Fruit fly (Drosophila melanogaster): Measurements from ENCODE around the gene CG12081.

The CG12081 gene

dm6 chrX:8571936-8572335 lies 16.7 kb upstream of the CG12081 start:
- TF ChIP-seq CG34406 (GFP tag; optimal IDR thresholded peaks at IDR 0.05) (no peak), acj6 (GFP tag; optimal IDR thresholded peaks at IDR 0.05) (no peak), CG3919 (GFP tag; optimal IDR thresholded peaks at IDR 0.05) (no peak), Smox (GFP tag; optimal IDR thresholded peaks at IDR 0.05) (no peak), CG11294 (GFP tag; IDR thresholded peaks at IDR 0.05) (no peak), CG8319 (GFP tag; optimal IDR thresholded peaks at IDR 0.05) (no peak), CG32006 (GFP tag; optimal IDR thresholded peaks at IDR 0.05) (no peak), CG11902 (GFP tag; optimal IDR thresholded peaks at IDR 0.05) (no peak), Sox102F (GFP tag; optimal IDR thresholded peaks at IDR 0.05) (no peak), CG4318 (GFP tag; optimal IDR thresholded peaks at IDR 0.05) (no peak), CG8632 (GFP tag; optimal IDR thresholded peaks at IDR 0.05) (no peak), CG6854 (GFP tag; optimal IDR thresholded peaks at IDR 0.05) (no peak), Hr38 (GFP tag; optimal IDR thresholded peaks at IDR 0.05) (no peak), fkh (GFP tag; optimal IDR thresholded peaks at IDR 0.05) (no peak), cyc (GFP tag; optimal IDR thresholded peaks at IDR 0.05) (no peak), CG9139 (GFP tag; optimal IDR thresholded peaks at IDR 0.05) (no peak), CG6792 (GFP tag; optimal IDR thresholded peaks at IDR 0.05) (no peak)

dm6 chrX:8572939-8573594 lies 15.5 kb upstream of the CG12081 start, which contains the start of gene spirit:
Gene spirit, minus strand, starts transcription at chrX:8573593.
- TF ChIP-seq acj6 (GFP tag; optimal IDR thresholded peaks at IDR 0.05) (no peak), CG6276 (GFP tag; optimal IDR thresholded peaks at IDR 0.05) (peak; percentile 3), CG8632 (GFP tag; optimal IDR thresholded peaks at IDR 0.05) (no peak), CG31627 (GFP tag; optimal IDR thresholded peaks at IDR 0.05) (peak; percentile 20), esn (GFP tag; optimal IDR thresholded peaks at IDR 0.05) (peak; percentile 42), Lpt (GFP tag; optimal IDR thresholded peaks at IDR 0.05) (no peak), OdsH (GFP tag; optimal IDR thresholded peaks at IDR 0.05) (peak; percentile 34), CG10631 (GFP tag; optimal IDR thresholded peaks at IDR 0.05) (peak; percentile 17), Hr39 (GFP tag; optimal IDR thresholded peaks at IDR 0.05) (peak; percentile 47), vri (GFP tag; optimal IDR thresholded peaks at IDR 0.05) (peak; percentile 63), Eip78C (GFP tag) (peak; percentile 74), Met (GFP tag; optimal IDR thresholded peaks at IDR 0.05) (peak; percentile 49), lz (GFP tag; optimal IDR thresholded peaks at IDR 0.05) (peak; percentile 36), dsx (GFP tag; optimal IDR thresholded peaks at IDR 0.05; ENCODE audit: poor library complexity, severe bottlenecking) (no peak), topi (GFP tag; optimal IDR thresholded peaks at IDR 0.05) (peak; percentile 59), cyc (GFP tag; optimal IDR thresholded peaks at IDR 0.05) (peak; percentile 9), eg (GFP tag; IDR thresholded peaks at IDR 0.05) (peak; percentile 19; the same call in 1 of the 3 replicates), CG3919 (GFP tag; optimal IDR thresholded peaks at IDR 0.05) (peak; percentile 16), CG6854 (GFP tag; optimal IDR thresholded peaks at IDR 0.05) (no peak), CG15336 (GFP tag; IDR thresholded peaks at IDR 0.05) (peak; percentile 34; the same call in 1 of the 2 replicates), svp (GFP tag) (peak; percentile 80), spab (GFP tag; optimal IDR thresholded peaks at IDR 0.05) (no peak), Sox102F (GFP tag; optimal IDR thresholded peaks at IDR 0.05) (peak; percentile 39), Smox (GFP tag; optimal IDR thresholded peaks at IDR 0.05) (no peak), Ets21C (GFP tag; optimal IDR thresholded peaks at IDR 0.05) (peak; percentile 26), CG6163 (GFP tag; IDR thresholded peaks at IDR 0.05) (0 out of 3 replicates have a peak, but pooled peaks have one; percentile 31)

DNA sequence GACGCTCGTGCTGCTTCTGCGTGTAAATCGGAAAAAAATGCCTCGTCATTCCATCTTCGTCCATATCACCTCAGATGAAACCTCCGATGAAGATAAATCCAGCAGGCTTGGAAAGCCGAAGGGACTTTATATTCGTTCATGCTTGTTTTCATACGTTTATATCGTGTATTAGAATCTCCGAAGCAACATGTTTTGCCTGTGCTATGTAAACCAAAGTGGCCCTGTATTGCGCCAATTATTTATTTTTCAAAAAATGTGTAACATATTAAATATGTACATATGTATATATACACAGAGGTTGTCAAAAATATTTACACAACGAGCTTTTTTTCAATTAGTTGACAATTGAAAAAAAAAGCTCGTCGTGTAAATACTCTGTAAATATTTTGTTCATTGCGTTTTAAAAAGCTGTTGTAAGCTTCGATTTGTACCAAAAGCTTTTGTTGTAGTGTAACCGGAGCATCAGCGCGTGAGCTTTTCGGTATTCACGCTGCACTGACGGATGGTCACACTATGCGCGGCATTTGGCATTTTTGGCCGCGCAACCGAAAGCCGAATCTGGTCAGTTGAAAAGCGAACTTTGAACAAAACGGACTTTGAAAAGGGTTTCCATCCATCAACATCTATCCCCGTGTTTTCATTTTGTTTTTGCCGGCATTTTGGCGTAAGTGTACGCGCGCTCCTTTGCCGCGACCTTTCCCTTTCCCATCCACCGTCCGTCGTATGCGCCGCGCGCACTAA lies 14.7 kb upstream of the CG12081 start, which contains the start of gene CG12065:
Gene CG12065 (plus strand): TSS at position 563 of the 741 bp plus-strand sequence.
- TF ChIP-seq CG3919 (GFP tag; optimal IDR thresholded peaks at IDR 0.05) (no peak), spab (GFP tag; optimal IDR thresholded peaks at IDR 0.05) (no peak), Met (GFP tag; optimal IDR thresholded peaks at IDR 0.05) (peak; percentile 42), CG34406 (GFP tag; optimal IDR thresholded peaks at IDR 0.05) (no peak), CG32006 (GFP tag; optimal IDR thresholded peaks at IDR 0.05) (peak; percentile 18), CG6792 (GFP tag; optimal IDR thresholded peaks at IDR 0.05) (peak; percentile 16), CG6854 (GFP tag; optimal IDR thresholded peaks at IDR 0.05) (peak; percentile 19), Eip75B (GFP tag; optimal IDR thresholded peaks at IDR 0.05) (peak; percentile 22), CG8319 (GFP tag; optimal IDR thresholded peaks at IDR 0.05) (no peak), achi (GFP tag; optimal IDR thresholded peaks at IDR 0.05) (peak; percentile 42), Eip93F (GFP tag; optimal IDR thresholded peaks at IDR 0.05) (no peak), Smox (GFP tag; optimal IDR thresholded peaks at IDR 0.05) (peak; percentile 25), CG31627 (GFP tag; optimal IDR thresholded peaks at IDR 0.05) (peak; percentile 15), CG6163 (GFP tag; IDR thresholded peaks at IDR 0.05) (peak; percentile 23; the same call in 2 of the 3 replicates), CG15336 (GFP tag; IDR thresholded peaks at IDR 0.05) (peak; percentile 10; the same call in 1 of the 2 replicates), OdsH (GFP tag; optimal IDR thresholded peaks at IDR 0.05) (peak; percentile 30), fkh (GFP tag; optimal IDR thresholded peaks at IDR 0.05) (peak; percentile 68), CG16779 (tag; optimal IDR thresholded peaks at IDR 0.05) (peak; percentile 0), Gug (GFP tag; IDR thresholded peaks at IDR 0.05) (peak; percentile 27; the same call in 1 of the 2 replicates), Eip78C (GFP tag) (peak; percentile 91), CG8632 (GFP tag; optimal IDR thresholded peaks at IDR 0.05) (peak; percentile 21), acj6 (GFP tag; optimal IDR thresholded peaks at IDR 0.05) (peak; percentile 44), Sox102F (GFP tag; optimal IDR thresholded peaks at IDR 0.05) (peak; percentile 15), pdm3 (GFP tag; optimal IDR thresholded peaks at IDR 0.05) (peak; percentile 3), CG8119 (GFP tag; IDR thresholded peaks at IDR 0.05) (peak; percentile 26; the same call in 1 of the 3 replicates), svp (GFP tag) (peak; percentile 74)

All from whole organism, prepupa.